Worm (Caenorhabditis elegans): ENCODE measurements around the gene pek-1.

The pek-1 gene

DNA sequence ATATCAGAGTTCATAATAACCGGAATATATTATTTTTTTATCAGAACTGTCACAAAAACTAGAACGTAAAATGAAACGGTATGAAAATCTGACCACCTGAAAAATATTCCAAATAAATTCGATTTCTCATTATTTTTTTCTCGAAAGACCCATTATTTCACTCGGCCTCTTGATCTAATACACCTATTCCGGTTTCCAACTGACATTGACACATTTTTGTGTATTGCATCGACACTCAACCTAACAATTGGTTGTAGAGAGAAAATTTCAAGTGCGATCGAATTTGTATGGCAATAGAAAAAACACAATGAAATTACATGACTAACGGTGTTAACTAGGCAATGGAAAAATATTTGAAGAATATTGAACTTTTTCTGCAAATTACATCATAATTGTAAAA is 28.8 kb downstream of the pek-1 start:
- no peak for TF ChIP-seq nhr-48 (tag; optimal IDR thresholded peaks at IDR 0.05)
- no peak for TF ChIP-seq mep-1 (tag; optimal IDR thresholded peaks at IDR 0.05)
- no peak for TF ChIP-seq hif-1 (tag; optimal IDR thresholded peaks at IDR 0.05)
- no peak for TF ChIP-seq snpc-4 (tag; optimal IDR thresholded peaks at IDR 0.05)
- no peak for TF ChIP-seq daf-8 (GFP tag; IDR thresholded peaks at IDR 0.05)
- no peak for TF ChIP-seq aha-1 (tag)
- no peak for TF ChIP-seq nhr-6 (tag; optimal IDR thresholded peaks at IDR 0.05)
- no peak for TF ChIP-seq nhr-42 (GFP tag; IDR thresholded peaks at IDR 0.05)
- TF ChIP-seq lin-13 (GFP tag; optimal IDR thresholded peaks at IDR 0.05), result no peak

DNA sequence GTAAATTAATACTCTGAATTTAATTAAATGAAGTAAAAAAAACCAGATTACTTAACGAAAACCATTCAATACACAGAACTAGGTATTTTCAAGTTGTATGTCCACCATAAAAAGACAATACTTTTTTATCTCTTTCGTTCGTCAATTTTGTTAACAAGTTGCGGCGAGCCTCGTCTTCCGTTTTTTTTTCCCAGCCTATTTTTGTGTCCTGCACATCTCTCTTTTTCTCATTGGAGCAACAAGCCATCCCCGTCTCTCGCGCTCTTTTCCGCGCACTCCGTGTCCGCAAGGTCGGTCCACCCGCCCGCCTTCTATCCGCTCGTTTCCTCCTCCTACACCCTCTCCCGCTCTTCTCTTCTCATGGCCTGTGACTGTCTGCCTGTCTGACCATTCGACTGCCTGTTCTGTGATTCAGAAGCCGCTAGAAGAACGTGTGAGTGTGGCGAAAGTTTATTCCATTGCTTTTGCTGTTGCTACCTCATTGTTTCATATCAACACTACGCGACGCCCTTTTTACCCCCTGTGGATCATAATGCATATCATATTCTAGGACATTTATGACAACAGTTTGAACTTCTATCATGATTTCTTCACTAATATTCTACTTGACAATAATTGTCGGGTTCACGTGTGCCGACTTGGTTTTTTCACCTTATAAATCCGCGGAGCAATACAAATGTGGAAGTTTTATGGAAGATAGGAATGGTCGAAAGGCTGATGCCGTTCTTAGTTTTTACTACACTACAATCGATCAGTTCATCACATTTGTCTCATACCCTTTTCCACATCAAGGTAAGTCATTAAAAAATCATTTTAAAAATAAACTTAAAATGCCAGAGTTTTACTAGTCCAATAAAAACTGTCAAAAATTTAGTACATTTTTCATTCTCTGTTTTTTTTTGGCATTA is 29.9 kb downstream of the pek-1 start, which contains the start of the genes F08B12.11 and prmn-1:
TSS of gene F08B12.11 (plus strand) at position 521 of the 908 bp plus-strand sequence.
TSS of gene prmn-1 (plus strand) at position 551 of the 908 bp plus-strand sequence.
- TF ChIP-seq snpc-1.2 (GFP tag; IDR thresholded peaks at IDR 0.05) (no peak), ztf-11 (tag; optimal IDR thresholded peaks at IDR 0.05) (no peak), vab-7 (GFP tag; IDR thresholded peaks at IDR 0.05) (no peak), F37D6.2 (tag; optimal IDR thresholded peaks at IDR 0.05) (no peak), tra-1 (GFP tag; IDR thresholded peaks at IDR 0.05) (no peak), rbr-2 (tag; optimal IDR thresholded peaks at IDR 0.05) (no peak), tag-97 (GFP tag; IDR thresholded peaks at IDR 0.05) (0 out of 2 replicates have a peak, but pooled peaks have one; percentile 46), mdt-29 (GFP tag; IDR thresholded peaks at IDR 0.05) (no peak), nhr-237 (tag; optimal IDR thresholded peaks at IDR 0.05) (no peak), aha-1 (tag) (peak; percentile 74), dmd-8 (GFP tag; IDR thresholded peaks at IDR 0.05) (no peak), saeg-2 (GFP tag; IDR thresholded peaks at IDR 0.05) (no peak), nhr-28 (tag; optimal IDR thresholded peaks at IDR 0.05) (no peak), lim-7 (GFP tag; IDR thresholded peaks at IDR 0.05) (no peak), dmd-9 (GFP tag; IDR thresholded peaks at IDR 0.05) (no peak), nhr-42 (GFP tag; IDR thresholded peaks at IDR 0.05) (no peak), lin-39 (tag; optimal IDR thresholded peaks at IDR 0.05) (no peak), mxl-3 (GFP tag; optimal IDR thresholded peaks at IDR 0.05) (peak; percentile 44), ctbp-1 (GFP tag; IDR thresholded peaks at IDR 0.05) (no peak), arid-1 (GFP tag; conservative IDR thresholded peaks at IDR 0.05) (no peak), daf-16 (GFP tag; optimal IDR thresholded peaks at IDR 0.05) (no peak), daf-16 (tag; optimal IDR thresholded peaks at IDR 0.05) (no peak), ceh-28 (tag; optimal IDR thresholded peaks at IDR 0.05) (no peak), attf-4 (tag; optimal IDR thresholded peaks at IDR 0.05) (no peak), daf-8 (GFP tag; IDR thresholded peaks at IDR 0.05) (no peak), nhr-76 (tag; optimal IDR thresholded peaks at IDR 0.05) (no peak), spr-1 (tag; optimal IDR thresholded peaks at IDR 0.05) (peak; percentile 7), ces-1 (GFP tag; optimal IDR thresholded peaks at IDR 0.05) (no peak), ceh-44 (GFP tag; IDR thresholded peaks at IDR 0.05) (no peak), F49E8.2 (tag; optimal IDR thresholded peaks at IDR 0.05; ENCODE audit: borderline replicate concordance) (no peak), madf-5 (GFP tag; IDR thresholded peaks at IDR 0.05) (no peak), T20F7.1 (GFP tag; optimal IDR thresholded peaks at IDR 0.05) (no peak), F44E2.7 (GFP tag; IDR thresholded peaks at IDR 0.05) (no peak), egl-43 (GFP tag; IDR thresholded peaks at IDR 0.05) (no peak), dmd-6 (GFP tag; IDR thresholded peaks at IDR 0.05) (no peak), Y75B8A.6 (GFP tag; IDR thresholded peaks at IDR 0.05) (no peak), aly-2 (tag; optimal IDR thresholded peaks at IDR 0.05) (no peak), ZK546.5 (tag; optimal IDR thresholded peaks at IDR 0.05) (no peak), cey-2 (tag; optimal IDR thresholded peaks at IDR 0.05; ENCODE audit: borderline replicate concordance, insufficient read depth) (no peak), lsy-2 (tag; optimal IDR thresholded peaks at IDR 0.05) (no peak), Y48G9A.11 (GFP tag; IDR thresholded peaks at IDR 0.05) (no peak), F10B5.3 (tag; optimal IDR thresholded peaks at IDR 0.05) (no peak), D1046.2 (GFP tag; IDR thresholded peaks at IDR 0.05) (no peak)
